Fruit fly (Drosophila melanogaster) whole organism, pupa: ENCODE data around the gene BBS8.

ENCODE experiments used
- CG10348 ChIP-seq: fragments of 200-800 bp; sonication (Bioruptor generic); IDR thresholded peaks from 2 replicates; pipeline ENCODE4 v1.3.6; 2022; ENCODE audit warnings: missing biosample characterization, missing genetic modification characterization
- CG12605 ChIP-seq: fragments of 200-800 bp; sonication (Bioruptor generic); IDR thresholded peaks from 2 replicates; pipeline ENCODE4 v1.3.6; 2022; ENCODE audit warnings: missing biosample characterization, missing genetic modification characterization
- CG13204 ChIP-seq: fragments of 200-800 bp; sonication (Bioruptor generic); optimal IDR thresholded peaks from 2 replicates; lab custom pipeline; 2018; ENCODE audit warnings: missing biosample characterization, mild to moderate bottlenecking, missing genetic modification characterization, moderate library complexity
- CG14655 ChIP-seq: fragments of 200-800 bp; sonication (Bioruptor generic); optimal IDR thresholded peaks from 3 replicates; lab custom pipeline; 2017; ENCODE audit warnings: mild to moderate bottlenecking, missing biosample characterization, missing genetic modification reagents, missing genetic modification characterization
- CG15710 ChIP-seq: fragments of 200-800 bp; sonication (Bioruptor generic); optimal IDR thresholded peaks from 2 replicates; lab custom pipeline; 2018; ENCODE audit warnings: missing biosample characterization, mild to moderate bottlenecking, missing genetic modification characterization, moderate library complexity
- CG17806 ChIP-seq: fragments of 200-800 bp; sonication (Bioruptor generic); optimal IDR thresholded peaks from 2 replicates; lab custom pipeline; 2018; ENCODE audit warnings: missing biosample characterization, mild to moderate bottlenecking, missing genetic modification characterization, moderate library complexity
- CG32121 ChIP-seq: fragments of 200-800 bp; sonication (Bioruptor generic); IDR thresholded peaks from 2 replicates; pipeline ENCODE4 v1.3.6; 2022; ENCODE audit warnings: missing biosample characterization, missing genetic modification characterization
- CG34367 ChIP-seq: fragments of 200-800 bp; sonication (Bioruptor generic); optimal IDR thresholded peaks from 2 replicates; lab custom pipeline; 2018; ENCODE audit warnings: missing biosample characterization, mild to moderate bottlenecking, missing genetic modification characterization
- CG4496 ChIP-seq: fragments of 200-800 bp; sonication (Bioruptor generic); IDR thresholded peaks from 3 replicates; pipeline ENCODE4 v1.3.6; 2022; ENCODE audit warnings: missing biosample characterization, missing genetic modification characterization
- CG8159 ChIP-seq: fragments of 200-800 bp; sonication (Bioruptor generic); optimal IDR thresholded peaks from 3 replicates; lab custom pipeline; 2018; ENCODE audit warnings: missing biosample characterization, mild to moderate bottlenecking, missing genetic modification characterization, moderate library complexity
- CG8301 ChIP-seq: fragments of 200-800 bp; sonication (Bioruptor generic); optimal IDR thresholded peaks from 2 replicates; lab custom pipeline; 2018; ENCODE audit warnings: missing biosample characterization, mild to moderate bottlenecking, missing genetic modification characterization
- CG9948 ChIP-seq: fragments of 200-800 bp; sonication (Bioruptor generic); optimal IDR thresholded peaks from 2 replicates; lab custom pipeline; 2018; ENCODE audit warnings: missing biosample characterization, mild to moderate bottlenecking, missing genetic modification characterization, moderate library complexity
- D1 ChIP-seq: fragments of 200-800 bp; sonication (Bioruptor generic); optimal IDR thresholded peaks from 2 replicates; lab custom pipeline; 2018; ENCODE audit warnings: missing biosample characterization, mild to moderate bottlenecking, missing genetic modification characterization, moderate library complexity
- EcR ChIP-seq: fragments of 200-800 bp; sonication (Bioruptor generic); optimal IDR thresholded peaks from 3 replicates; lab custom pipeline; 2019; ENCODE audit warnings: missing biosample characterization, missing genetic modification characterization, mild to moderate bottlenecking, moderate library complexity, missing genetic modification reagents
- Ets98B ChIP-seq: fragments of 200-800 bp; sonication (Bioruptor generic); IDR thresholded peaks from 2 replicates; pipeline ENCODE4 v1.3.6; 2022; ENCODE audit warnings: missing biosample characterization, missing genetic modification characterization
- Pif1A ChIP-seq: fragments of 200-800 bp; sonication (Bioruptor generic); optimal IDR thresholded peaks from 3 replicates; lab custom pipeline; 2016; ENCODE audit warnings: missing biosample characterization, missing genetic modification characterization
- Pif1B ChIP-seq: fragments of 200-800 bp; sonication (Bioruptor generic); optimal IDR thresholded peaks from 3 replicates; lab custom pipeline; 2016; ENCODE audit warnings: missing biosample characterization, missing genetic modification characterization
- Snoo ChIP-seq: fragments of 200-800 bp; sonication (Bioruptor generic); optimal IDR thresholded peaks from 3 replicates; lab custom pipeline; 2017; ENCODE audit warnings: missing biosample characterization, mild to moderate bottlenecking, missing genetic modification characterization, inconsistent platforms
- fd96Ca ChIP-seq: fragments of 200-800 bp; sonication (Bioruptor generic); IDR thresholded peaks from 3 replicates; pipeline ENCODE4 v1.3.6; 2022; ENCODE audit warnings: missing biosample characterization, missing genetic modification characterization
- gl ChIP-seq: fragments of 200-800 bp; sonication (Bioruptor generic); optimal IDR thresholded peaks from 2 replicates; lab custom pipeline; 2018; ENCODE audit warnings: missing biosample characterization, mild to moderate bottlenecking, missing genetic modification characterization
- rn ChIP-seq: fragments of 200-800 bp; sonication (Bioruptor generic); IDR thresholded peaks from 2 replicates; pipeline ENCODE4 v1.3.6; 2022; ENCODE audit warnings: missing biosample characterization, missing genetic modification characterization

Gene BBS8

DNA sequence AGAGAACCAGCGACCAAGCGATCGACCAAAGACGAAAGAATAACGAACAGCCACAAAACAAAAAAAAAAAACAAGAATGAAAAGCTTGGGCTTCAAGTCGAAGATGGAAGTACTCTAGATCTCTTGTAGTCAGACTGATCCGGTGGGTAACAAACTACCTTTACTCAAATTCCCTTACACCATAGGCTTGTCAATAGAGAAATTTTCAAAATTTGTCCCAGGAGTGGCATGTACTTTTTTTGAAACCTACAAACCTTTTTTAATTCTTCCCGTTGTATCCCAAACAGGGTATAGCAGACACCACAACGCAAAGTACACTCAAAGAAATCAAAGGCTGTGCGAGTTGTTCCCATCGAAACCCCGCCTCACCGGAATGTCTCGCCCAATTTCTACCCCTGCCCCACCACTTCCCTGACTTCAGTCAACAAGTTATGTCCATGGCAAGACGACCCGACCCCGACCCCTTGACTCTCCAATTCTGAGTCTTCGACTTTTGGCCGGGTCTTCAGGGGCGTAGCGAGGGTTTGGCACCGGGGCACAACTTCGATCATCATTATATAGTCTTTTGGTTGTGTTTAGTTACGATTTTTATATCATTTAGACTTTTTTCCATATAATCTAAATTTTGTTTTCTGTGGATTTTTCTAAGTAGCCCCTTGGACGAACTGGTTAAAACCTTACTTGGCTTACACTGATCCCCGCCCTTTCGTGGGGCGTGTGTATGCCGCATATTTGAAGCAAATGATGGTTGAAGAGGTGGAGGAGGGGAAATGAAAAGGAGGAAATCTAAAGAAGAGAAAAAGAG is 7.2 kb downstream of the BBS8 start:
- TF ChIP-seq fd96Ca (GFP tag; lab: Robert Waterston, UW), result peak; percentile 77
- no peak; the same call in 1 of the 2 replicates for TF ChIP-seq CG10348 (GFP tag; lab: Robert Waterston, UW)
- TF ChIP-seq CG14655 (GFP tag; lab: Kevin White, UChicago), result peak; percentile 88
- TF ChIP-seq Snoo (tag; lab: Kevin White, UChicago), result peak; percentile 89
- peak; percentile 81 for TF ChIP-seq CG15710
- peak; percentile 82 for TF ChIP-seq Pif1B (GFP tag; lab: Kevin White, UChicago)
- peak; percentile 41 for TF ChIP-seq EcR (GFP tag; lab: Kevin White, UChicago)
- peak; percentile 83 for TF ChIP-seq CG9948 (tag; lab: Kevin White, UChicago)
- peak; percentile 81 for TF ChIP-seq CG17806 (tag; lab: Kevin White, UChicago)
- peak; percentile 62; the same call in 1 of the 2 replicates for TF ChIP-seq CG12605 (GFP tag; lab: Robert Waterston, UW)
- peak; percentile 43 for TF ChIP-seq CG13204 (GFP tag; lab: Kevin White, UChicago)
- TF ChIP-seq rn, result no peak; the same call in 1 of the 2 replicates
- TF ChIP-seq CG8159 (tag; lab: Kevin White, UChicago), result peak; percentile 82
- TF ChIP-seq Ets98B, result peak; percentile 34
- TF ChIP-seq CG4496 (GFP tag; lab: Robert Waterston, UW), result peak; percentile 60
- peak; percentile 87 for TF ChIP-seq Pif1A (GFP tag; lab: Kevin White, UChicago)
- TF ChIP-seq D1 (tag; lab: Kevin White, UChicago), result peak; percentile 82
- no peak for TF ChIP-seq CG32121 (GFP tag; lab: Robert Waterston, UW)
- TF ChIP-seq gl (tag; lab: Kevin White, UChicago), result peak; percentile 61
- peak; percentile 70 for TF ChIP-seq CG34367 (tag; lab: Kevin White, UChicago)
- TF ChIP-seq CG8301 (tag; lab: Kevin White, UChicago), result peak; percentile 67

DNA sequence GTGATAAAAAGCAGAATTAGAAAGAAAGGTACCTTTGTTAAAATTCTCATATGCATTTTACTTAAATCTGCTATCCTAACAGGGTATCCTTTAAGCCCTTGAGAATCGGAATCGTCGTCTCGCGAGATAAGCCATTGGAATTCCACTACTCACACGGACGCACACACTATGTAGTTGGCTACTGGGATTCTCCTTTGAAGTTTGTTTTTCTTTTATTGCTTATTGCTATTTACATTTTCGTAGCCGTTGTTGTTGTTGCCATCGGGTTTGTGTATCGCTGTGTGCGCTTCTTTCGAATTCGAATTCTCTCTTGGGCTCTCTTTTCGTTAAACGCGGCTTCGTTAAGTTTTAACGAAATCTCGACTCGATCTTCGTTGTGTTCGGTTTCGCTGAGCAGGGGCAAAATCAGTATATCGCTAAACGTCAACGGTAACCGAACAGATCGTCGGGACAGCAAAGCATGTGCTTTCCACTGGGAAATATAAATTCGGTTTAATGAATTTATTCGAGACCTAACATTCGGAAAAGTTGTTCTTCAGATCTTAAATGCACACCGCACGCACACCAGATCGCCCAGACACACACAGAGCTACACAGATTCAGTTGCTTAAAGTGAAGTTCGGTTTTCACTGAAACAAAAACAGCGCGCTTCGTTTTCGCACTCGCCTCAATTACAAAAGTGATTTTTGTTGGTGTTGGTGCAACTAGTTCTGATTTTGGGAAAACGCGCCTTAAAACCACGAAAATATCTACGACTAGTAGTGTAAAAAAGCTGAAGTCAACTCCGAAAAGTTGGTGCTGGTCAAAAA is 8.4 kb downstream of the BBS8 start, which contains the start of gene ex:
Gene ex, plus strand, starts transcription at position 408 of the 809 bp plus-strand sequence.
- TF ChIP-seq rn (no peak), CG15710 (peak; percentile 46), Pif1A (GFP tag; lab: Kevin White, UChicago) (peak; percentile 62), CG9948 (tag; lab: Kevin White, UChicago) (peak; percentile 64), Snoo (tag; lab: Kevin White, UChicago) (peak; percentile 11), EcR (GFP tag; lab: Kevin White, UChicago) (peak; percentile 26), CG8159 (tag; lab: Kevin White, UChicago) (peak; percentile 45), CG13204 (GFP tag; lab: Kevin White, UChicago) (peak; percentile 55), Pif1B (GFP tag; lab: Kevin White, UChicago) (peak; percentile 70), CG32121 (GFP tag; lab: Robert Waterston, UW) (peak; percentile 41; the same call in 1 of the 2 replicates), CG14655 (GFP tag; lab: Kevin White, UChicago) (peak; percentile 23), Ets98B (peak; percentile 64; the same call in 1 of the 2 replicates), CG10348 (GFP tag; lab: Robert Waterston, UW) (no peak), CG17806 (tag; lab: Kevin White, UChicago) (peak; percentile 37), CG8301 (tag; lab: Kevin White, UChicago) (peak; percentile 19), CG34367 (tag; lab: Kevin White, UChicago) (peak; percentile 46), CG12605 (GFP tag; lab: Robert Waterston, UW) (peak; percentile 88), fd96Ca (GFP tag; lab: Robert Waterston, UW) (peak; percentile 69; the same call in 2 of the 3 replicates), D1 (tag; lab: Kevin White, UChicago) (no peak), gl (tag; lab: Kevin White, UChicago) (peak; percentile 87), CG4496 (GFP tag; lab: Robert Waterston, UW) (peak; percentile 88)

DNA sequence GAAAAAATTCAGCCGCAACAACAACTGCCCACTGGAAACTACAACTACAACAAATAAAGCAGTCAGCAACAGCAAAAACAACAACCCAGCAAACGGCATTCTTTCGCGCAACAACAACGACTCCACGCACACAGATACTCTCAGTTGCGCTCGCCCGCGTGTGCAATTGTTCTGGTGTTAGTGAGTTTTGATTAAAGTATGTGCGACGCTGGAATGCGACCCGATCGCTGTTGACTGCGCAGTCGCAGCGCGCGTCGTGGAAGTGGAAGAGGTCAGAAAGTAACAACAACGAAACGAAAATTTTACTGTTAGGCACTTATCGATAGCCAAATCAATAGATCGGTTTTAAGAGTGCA is 8.9 kb downstream of the BBS8 start:
- TF ChIP-seq Ets98B (no peak), EcR (GFP tag; lab: Kevin White, UChicago) (peak; percentile 26), Pif1A (GFP tag; lab: Kevin White, UChicago) (no peak), rn (no peak), CG9948 (tag; lab: Kevin White, UChicago) (no peak), CG13204 (GFP tag; lab: Kevin White, UChicago) (peak; percentile 58), Snoo (tag; lab: Kevin White, UChicago) (no peak), CG4496 (GFP tag; lab: Robert Waterston, UW) (peak; percentile 9; the same call in 1 of the 3 replicates)

DNA sequence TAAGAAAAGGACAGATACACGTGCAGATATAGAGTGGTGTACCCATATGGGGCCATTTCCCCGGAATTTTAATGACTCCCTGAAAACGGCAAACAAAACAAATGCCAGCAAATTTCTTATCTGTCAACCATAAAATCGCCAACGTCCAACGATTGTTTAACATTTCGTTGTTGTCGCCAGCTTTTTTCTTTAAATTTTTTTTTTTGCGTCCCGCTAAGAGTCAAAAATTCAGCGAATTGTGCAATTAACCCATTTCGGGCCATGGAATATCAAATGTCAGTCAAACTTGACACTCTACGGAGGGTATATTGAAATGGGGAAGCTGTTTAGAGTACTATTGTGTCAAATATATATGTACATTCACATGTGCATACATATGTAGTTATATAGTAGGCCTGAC is 9.4 kb downstream of the BBS8 start:
- TF ChIP-seq CG15710 (no peak), D1 (tag; lab: Kevin White, UChicago) (no peak), Snoo (tag; lab: Kevin White, UChicago) (no peak), rn (no peak), Pif1A (GFP tag; lab: Kevin White, UChicago) (no peak), CG34367 (tag; lab: Kevin White, UChicago) (no peak), CG14655 (GFP tag; lab: Kevin White, UChicago) (no peak), Pif1B (GFP tag; lab: Kevin White, UChicago) (no peak), CG4496 (GFP tag; lab: Robert Waterston, UW) (no peak), gl (tag; lab: Kevin White, UChicago) (no peak), CG17806 (tag; lab: Kevin White, UChicago) (no peak), EcR (GFP tag; lab: Kevin White, UChicago) (no peak), CG8159 (tag; lab: Kevin White, UChicago) (no peak), CG9948 (tag; lab: Kevin White, UChicago) (no peak), CG8301 (tag; lab: Kevin White, UChicago) (no peak), Ets98B (no peak), CG32121 (GFP tag; lab: Robert Waterston, UW) (no peak), CG10348 (GFP tag; lab: Robert Waterston, UW) (no peak)
